Fruit fly (Drosophila melanogaster) whole organism, prepupa: Measurements from ENCODE around the gene Zn72D.

ENCODE experiments used
- CG11294 ChIP-seq: fragments of 200-800 bp; sonication (Bioruptor generic); IDR thresholded peaks from 2 replicates; pipeline ENCODE4 v1.3.6; 2022; ENCODE audit warnings: missing biosample characterization, missing genetic modification characterization
- CG11762 ChIP-seq: fragments of 200-800 bp; sonication (Bioruptor generic); optimal IDR thresholded peaks from 3 replicates; lab custom pipeline; 2016; ENCODE audit warnings: missing biosample characterization, missing genetic modification characterization; ENCODE audit not compliant: insufficient read depth
- CG11902 ChIP-seq: fragments of 200-800 bp; sonication (Bioruptor generic); optimal IDR thresholded peaks from 3 replicates; lab custom pipeline; 2016; ENCODE audit warnings: missing biosample characterization, missing genetic modification characterization
- CG15336 ChIP-seq: fragments of 200-800 bp; sonication (Bioruptor generic); IDR thresholded peaks from 2 replicates; pipeline ENCODE4 v1.3.6; 2022; ENCODE audit warnings: missing biosample characterization, missing genetic modification characterization
- CG1621 ChIP-seq: fragments of 200-800 bp; sonication (Bioruptor generic); optimal IDR thresholded peaks from 3 replicates; lab custom pipeline; 2018; ENCODE audit warnings: missing biosample characterization, mild to moderate bottlenecking, missing genetic modification characterization
- CG16779 ChIP-seq: fragments of 200-800 bp; sonication (Bioruptor generic); optimal IDR thresholded peaks from 3 replicates; lab custom pipeline; 2017; ENCODE audit warnings: missing biosample characterization, mild to moderate bottlenecking, missing genetic modification characterization
- CG3032 ChIP-seq: fragments of 200-800 bp; optimal IDR thresholded peaks from 2 replicates; lab custom pipeline; 2019; ENCODE audit warnings: missing biosample characterization, mild to moderate bottlenecking, missing genetic modification characterization, moderate library complexity
- CG31627 ChIP-seq: fragments of 200-800 bp; sonication (Bioruptor generic); optimal IDR thresholded peaks from 3 replicates; lab custom pipeline; 2016; ENCODE audit warnings: missing biosample characterization, missing genetic modification characterization
- CG32006 ChIP-seq: fragments of 200-800 bp; sonication (Bioruptor generic); optimal IDR thresholded peaks from 3 replicates; lab custom pipeline; 2017; ENCODE audit warnings: missing biosample characterization, mild to moderate bottlenecking, missing genetic modification characterization
- CG34406 ChIP-seq: fragments of 200-800 bp; sonication (Bioruptor generic); optimal IDR thresholded peaks from 3 replicates; lab custom pipeline; 2016; ENCODE audit warnings: missing biosample characterization, missing genetic modification characterization
- CG3919 ChIP-seq: fragments of 200-800 bp; sonication (Bioruptor generic); optimal IDR thresholded peaks from 3 replicates; lab custom pipeline; 2016; ENCODE audit warnings: missing biosample characterization, missing genetic modification characterization
- CG4318 ChIP-seq: fragments of 200-800 bp; sonication (Bioruptor generic); optimal IDR thresholded peaks from 3 replicates; lab custom pipeline; 2017; ENCODE audit warnings: missing biosample characterization, mild to moderate bottlenecking, missing genetic modification characterization
- CG6276 ChIP-seq: fragments of 200-800 bp; sonication (Bioruptor generic); optimal IDR thresholded peaks from 2 replicates; lab custom pipeline; 2017; ENCODE audit warnings: missing biosample characterization, mild to moderate bottlenecking, missing genetic modification characterization
- CG6792 ChIP-seq: fragments of 200-800 bp; sonication (Bioruptor generic); optimal IDR thresholded peaks from 3 replicates; lab custom pipeline; 2016; ENCODE audit warnings: missing biosample characterization, missing genetic modification characterization
- CG6808 ChIP-seq: fragments of 200-800 bp; sonication (Bioruptor generic); optimal IDR thresholded peaks from 3 replicates; lab custom pipeline; 2017; ENCODE audit warnings: missing biosample characterization, missing genetic modification characterization, mild to moderate bottlenecking, moderate library complexity, missing genetic modification reagents
- CG6854 ChIP-seq: fragments of 200-800 bp; sonication (Bioruptor generic); optimal IDR thresholded peaks from 2 replicates; lab custom pipeline; 2017; ENCODE audit warnings: missing biosample characterization, mild to moderate bottlenecking, missing genetic modification characterization
- CG7368 ChIP-seq: fragments of 200-800 bp; sonication (Bioruptor generic); optimal IDR thresholded peaks from 3 replicates; lab custom pipeline; 2016; ENCODE audit warnings: missing biosample characterization, missing genetic modification characterization
- CG8319 ChIP-seq: fragments of 200-800 bp; sonication (Bioruptor generic); optimal IDR thresholded peaks from 3 replicates; lab custom pipeline; 2016; ENCODE audit warnings: missing biosample characterization, missing genetic modification characterization
- CG8632 ChIP-seq: fragments of 200-800 bp; sonication (Bioruptor generic); optimal IDR thresholded peaks from 3 replicates; lab custom pipeline; 2016; ENCODE audit warnings: missing biosample characterization, missing genetic modification characterization
- CG9139 ChIP-seq: fragments of 200-800 bp; sonication (Bioruptor generic); optimal IDR thresholded peaks from 3 replicates; lab custom pipeline; 2017; ENCODE audit warnings: missing biosample characterization, mild to moderate bottlenecking, missing genetic modification characterization
- Eip75B ChIP-seq: fragments of 200-800 bp; sonication (Bioruptor generic); optimal IDR thresholded peaks from 3 replicates; lab custom pipeline; 2016; ENCODE audit warnings: missing biosample characterization, missing genetic modification characterization
- Eip78C ChIP-seq: fragments of 200-800 bp; sonication (Bioruptor generic); peaks from one replicate; lab custom pipeline; 2016; ENCODE audit warnings: missing biosample characterization, missing genetic modification characterization
- Eip93F ChIP-seq: fragments of 200-800 bp; sonication (Bioruptor generic); optimal IDR thresholded peaks from 2 replicates; lab custom pipeline; 2016; ENCODE audit warnings: missing biosample characterization, mild to moderate bottlenecking, missing genetic modification characterization
- Ets21C ChIP-seq: fragments of 200-800 bp; sonication (Bioruptor generic); optimal IDR thresholded peaks from 3 replicates; lab custom pipeline; 2016; ENCODE audit warnings: missing biosample characterization, missing genetic modification characterization
- Gug ChIP-seq: fragments of 200-800 bp; sonication (Bioruptor generic); IDR thresholded peaks from 2 replicates; pipeline ENCODE4 v1.3.6; 2022; ENCODE audit warnings: missing biosample characterization, missing genetic modification characterization
- Hr38 ChIP-seq: sonication (Bioruptor generic); optimal IDR thresholded peaks from 2 replicates; lab custom pipeline; 2016; ENCODE audit warnings: missing biosample characterization, missing genetic modification characterization
- Hr39 ChIP-seq: fragments of 200-800 bp; sonication (Bioruptor generic); optimal IDR thresholded peaks from 2 replicates; lab custom pipeline; 2016; ENCODE audit warnings: missing biosample characterization, missing genetic modification characterization
- Hr4 ChIP-seq: fragments of 200-800 bp; sonication (Bioruptor generic); optimal IDR thresholded peaks from 3 replicates; lab custom pipeline; 2016; ENCODE audit warnings: missing biosample characterization, missing genetic modification characterization
- Lpt ChIP-seq: fragments of 200-800 bp; sonication (Bioruptor generic); optimal IDR thresholded peaks from 3 replicates; lab custom pipeline; 2016; ENCODE audit warnings: missing biosample characterization, missing genetic modification characterization
- Met ChIP-seq: fragments of 200-800 bp; sonication (Bioruptor generic); optimal IDR thresholded peaks from 3 replicates; lab custom pipeline; 2016; ENCODE audit warnings: missing biosample characterization, missing genetic modification characterization
- OdsH ChIP-seq: fragments of 200-800 bp; sonication (Bioruptor generic); optimal IDR thresholded peaks from 3 replicates; lab custom pipeline; 2016; ENCODE audit warnings: missing biosample characterization, missing genetic modification characterization
- Sox102F ChIP-seq: fragments of 200-800 bp; sonication (Bioruptor generic); optimal IDR thresholded peaks from 2 replicates; lab custom pipeline; 2016; ENCODE audit warnings: missing biosample characterization, mild to moderate bottlenecking, missing genetic modification characterization
- Sox14 ChIP-seq: fragments of 200-800 bp; sonication (Bioruptor generic); optimal IDR thresholded peaks from 3 replicates; lab custom pipeline; 2016; ENCODE audit warnings: missing biosample characterization, missing genetic modification characterization
- Sox15 ChIP-seq: fragments of 200-800 bp; sonication (Bioruptor generic); optimal IDR thresholded peaks from 3 replicates; lab custom pipeline; 2016; ENCODE audit warnings: missing biosample characterization, missing genetic modification characterization
- acj6 ChIP-seq: fragments of 200-800 bp; sonication (Bioruptor generic); optimal IDR thresholded peaks from 3 replicates; lab custom pipeline; 2016; ENCODE audit warnings: missing biosample characterization, missing genetic modification characterization
- cyc ChIP-seq: fragments of 200-800 bp; sonication (Bioruptor generic); optimal IDR thresholded peaks from 3 replicates; lab custom pipeline; 2016; ENCODE audit warnings: missing biosample characterization, missing genetic modification characterization
- dsx ChIP-seq: fragments of 200-800 bp; optimal IDR thresholded peaks from 3 replicates; lab custom pipeline; 2019; ENCODE audit warnings: missing biosample characterization, mild to moderate bottlenecking, missing genetic modification characterization, moderate library complexity; ENCODE audit not compliant: poor library complexity, severe bottlenecking
- eg ChIP-seq: fragments of 200-800 bp; sonication (Bioruptor generic); IDR thresholded peaks from 3 replicates; pipeline ENCODE4 v1.3.6; 2022; ENCODE audit warnings: missing biosample characterization, missing genetic modification characterization
- esn ChIP-seq: fragments of 200-800 bp; sonication (Bioruptor generic); optimal IDR thresholded peaks from 2 replicates; lab custom pipeline; 2016; ENCODE audit warnings: missing biosample characterization, mild to moderate bottlenecking, missing genetic modification characterization, moderate library complexity
- fd59A ChIP-seq: fragments of 200-800 bp; sonication (Bioruptor generic); optimal IDR thresholded peaks from 2 replicates; lab custom pipeline; 2017; ENCODE audit warnings: missing biosample characterization, mild to moderate bottlenecking, missing genetic modification characterization, missing genetic modification reagents
- fd85E ChIP-seq: fragments of 200-800 bp; sonication (Bioruptor generic); optimal IDR thresholded peaks from 3 replicates; lab custom pipeline; 2016; ENCODE audit warnings: missing biosample characterization, missing genetic modification characterization
- fkh ChIP-seq: fragments of 200-800 bp; sonication (Bioruptor generic); optimal IDR thresholded peaks from 3 replicates; lab custom pipeline; 2017; ENCODE audit warnings: missing biosample characterization, mild to moderate bottlenecking, missing genetic modification characterization, moderate library complexity
- lz ChIP-seq: fragments of 200-800 bp; sonication (Bioruptor generic); optimal IDR thresholded peaks from 3 replicates; lab custom pipeline; 2016; ENCODE audit warnings: missing biosample characterization, missing genetic modification characterization
- net ChIP-seq: fragments of 200-800 bp; sonication (Bioruptor generic); optimal IDR thresholded peaks from 3 replicates; lab custom pipeline; 2016; ENCODE audit warnings: missing biosample characterization, missing genetic modification characterization
- pdm3 ChIP-seq: fragments of 200-800 bp; sonication (Bioruptor generic); optimal IDR thresholded peaks from 3 replicates; lab custom pipeline; 2016; ENCODE audit warnings: missing biosample characterization, missing genetic modification characterization
- salr ChIP-seq, 2 experiments: fragments of 200-800 bp; sonication (Bioruptor generic); optimal IDR thresholded peaks; 3 replicates each; lab custom pipeline; 2016 to 2018; ENCODE audit warnings: missing biosample characterization in 2 of 2, missing genetic modification characterization in 2 of 2, mild to moderate bottlenecking in 1 of 2
- spab ChIP-seq: fragments of 200-800 bp; sonication (Bioruptor generic); optimal IDR thresholded peaks from 2 replicates; lab custom pipeline; 2017; ENCODE audit warnings: missing biosample characterization, mild to moderate bottlenecking, missing genetic modification characterization, missing genetic modification reagents
- svp ChIP-seq: fragments of 200-800 bp; sonication (Bioruptor generic); peaks from one replicate; lab custom pipeline; 2016; ENCODE audit warnings: missing biosample characterization, missing genetic modification characterization
- topi ChIP-seq: fragments of 200-800 bp; sonication (Bioruptor generic); optimal IDR thresholded peaks from 3 replicates; lab custom pipeline; 2016; ENCODE audit warnings: missing biosample characterization, missing genetic modification characterization
- vri ChIP-seq: fragments of 200-800 bp; sonication (Bioruptor generic); optimal IDR thresholded peaks from 3 replicates; lab custom pipeline; 2016; ENCODE audit warnings: missing biosample characterization, mild to moderate bottlenecking, missing genetic modification characterization

Gene Zn72D

DNA sequence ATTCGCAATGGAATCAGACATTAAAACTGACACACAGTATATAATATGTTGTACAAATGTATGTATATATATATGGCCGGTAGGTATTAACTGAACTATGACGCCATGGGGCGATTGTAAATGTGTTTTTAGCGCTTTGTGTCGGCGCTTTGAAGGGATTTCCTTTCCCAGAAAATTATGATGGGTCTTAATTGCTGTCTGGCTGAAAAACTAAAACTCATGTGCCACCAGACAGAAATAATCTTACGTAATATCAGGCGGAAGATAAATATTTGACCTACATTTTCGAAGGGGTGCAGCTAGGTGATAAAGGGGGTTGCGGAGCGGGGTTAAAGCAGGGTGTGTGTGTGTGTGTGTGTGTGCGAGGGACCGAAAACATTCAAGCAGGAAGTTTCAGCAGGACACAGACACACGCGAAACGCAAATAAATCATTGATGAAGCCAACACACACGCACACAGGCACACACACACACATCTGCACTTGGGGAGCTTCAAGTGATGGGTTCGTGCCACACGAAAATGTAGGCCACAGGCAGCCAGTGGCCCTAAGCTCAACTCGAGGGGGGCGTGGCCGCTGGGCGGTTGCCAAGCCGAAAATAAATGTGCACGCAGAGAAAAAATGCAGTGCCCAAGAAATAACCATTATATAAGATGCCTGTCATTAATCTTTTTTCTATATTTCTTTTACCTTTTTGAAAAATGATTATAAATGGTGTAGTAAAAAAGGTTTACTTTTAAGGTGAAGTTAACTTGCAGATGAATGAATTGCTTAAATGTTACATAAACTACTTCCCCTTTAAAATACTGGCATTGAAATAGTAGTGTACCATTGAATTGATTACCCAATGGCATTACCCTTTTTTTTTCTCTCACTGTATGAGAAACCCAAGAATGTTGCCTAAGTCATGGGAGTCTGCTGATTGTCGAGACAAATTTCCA lies 45.1 kb upstream of the Zn72D start:
- TF ChIP-seq dsx (GFP tag; lab: Kevin White, UChicago) (peak; percentile 9), CG8632 (GFP tag; lab: Kevin White, UChicago) (peak; percentile 33), CG6808 (GFP tag; lab: Kevin White, UChicago) (peak; percentile 2), CG15336 (GFP tag; lab: Robert Waterston, UW) (no peak), CG9139 (GFP tag; lab: Kevin White, UChicago) (no peak), Eip75B (GFP tag; lab: Kevin White, UChicago) (peak; percentile 62), svp (GFP tag; lab: Kevin White, UChicago) (peak; percentile 62), fd85E (GFP tag; lab: Kevin White, UChicago) (no peak), Sox14 (GFP tag; lab: Kevin White, UChicago) (peak; percentile 59), CG8319 (peak; percentile 40), CG34406 (peak; percentile 37), esn (GFP tag; lab: Kevin White, UChicago) (peak; percentile 40), salr (GFP tag; optimal IDR thresholded peaks at IDR 0.05; lab: Kevin White, UChicago) (peak in 1 of 2 experiments; percentile 71), CG4318 (GFP tag; lab: Kevin White, UChicago) (peak; percentile 60), CG11762 (GFP tag; lab: Kevin White, UChicago) (peak; percentile 41), Lpt (peak; percentile 21), acj6 (peak; percentile 64), net (GFP tag; lab: Kevin White, UChicago) (peak; percentile 16), CG1621 (no peak), cyc (peak; percentile 11), pdm3 (GFP tag; lab: Kevin White, UChicago) (peak; percentile 57), eg (GFP tag; lab: Robert Waterston, UW) (peak; percentile 40; the same call in 2 of the 3 replicates), vri (GFP tag; lab: Kevin White, UChicago) (no peak), CG6854 (GFP tag; lab: Kevin White, UChicago) (no peak), fkh (no peak), CG11294 (GFP tag; lab: Robert Waterston, UW) (peak; percentile 52; the same call in 1 of the 2 replicates), spab (GFP tag; lab: Kevin White, UChicago) (peak; percentile 10), CG7368 (GFP tag; lab: Kevin White, UChicago) (peak; percentile 1), Ets21C (GFP tag; lab: Kevin White, UChicago) (peak; percentile 13), Sox102F (no peak), CG6792 (GFP tag; lab: Kevin White, UChicago) (peak; percentile 7), CG16779 (tag; lab: Kevin White, UChicago) (peak; percentile 52), CG31627 (GFP tag; lab: Kevin White, UChicago) (peak; percentile 37), Eip78C (GFP tag; lab: Kevin White, UChicago) (peak; percentile 90), lz (GFP tag; lab: Kevin White, UChicago) (peak; percentile 48), fd59A (no peak), OdsH (GFP tag; lab: Kevin White, UChicago) (peak; percentile 56), CG32006 (GFP tag; lab: Kevin White, UChicago) (peak; percentile 84), CG3032 (tag; lab: Kevin White, UChicago) (peak; percentile 43), Hr38 (no peak), CG6276 (peak; percentile 64), Hr4 (GFP tag; lab: Kevin White, UChicago) (peak; percentile 77), Sox15 (GFP tag; lab: Kevin White, UChicago) (no peak), Hr39 (GFP tag; lab: Kevin White, UChicago) (peak; percentile 39), Gug (GFP tag; lab: Robert Waterston, UW) (peak; percentile 61), CG11902 (GFP tag; lab: Kevin White, UChicago) (no peak), topi (GFP tag; lab: Kevin White, UChicago) (peak; percentile 42), Eip93F (no peak), Met (GFP tag; lab: Kevin White, UChicago) (peak; percentile 38), CG3919 (peak; percentile 58)
